Worm (Caenorhabditis elegans) whole organism, early embryonic: ENCODE measurements around the gene mrpl-2.

Experiments used
- B0310.2 ChIP-seq: sonication (generic microtip); optimal IDR thresholded peaks from 2 replicates; lab custom pipeline; 2016; ENCODE audit warnings: mild to moderate bottlenecking, missing genetic modification characterization, missing compliant biosample characterization
- F13C5.2 ChIP-seq: sonication (generic microtip); optimal IDR thresholded peaks from 2 replicates; lab custom pipeline; 2017; ENCODE audit warnings: mild to moderate bottlenecking, missing genetic modification characterization, inconsistent platforms, missing compliant biosample characterization
- aly-1 ChIP-seq: sonication (generic microtip); optimal IDR thresholded peaks from 2 replicates; lab custom pipeline; 2016; ENCODE audit warnings: missing genetic modification characterization, missing compliant biosample characterization
- ama-1 ChIP-seq: fragments of 150-350 bp; optimal IDR thresholded peaks from 2 replicates; lab custom pipeline; 2014
- ceh-13 ChIP-seq: fragments of 200-800 bp; sonication (Bioruptor generic); optimal IDR thresholded peaks from 2 replicates; lab custom pipeline; 2018; ENCODE audit warnings: mild to moderate bottlenecking, missing genetic modification characterization, missing compliant biosample characterization
- ceh-36 ChIP-seq: sonication (generic microtip); optimal IDR thresholded peaks from 2 replicates; lab custom pipeline; 2016; ENCODE audit warnings: missing genetic modification characterization, inconsistent platforms, missing compliant biosample characterization
- ets-7 ChIP-seq: sonication (generic microtip); optimal IDR thresholded peaks from 2 replicates; lab custom pipeline; 2016; ENCODE audit warnings: missing genotype, missing genetic modification characterization, missing compliant biosample characterization
- flt-1 ChIP-seq: fragments of 200-800 bp; sonication (Bioruptor generic); IDR thresholded peaks from 2 replicates; pipeline ENCODE4 v1.3.6; 2022; ENCODE audit warnings: missing genetic modification characterization, missing compliant biosample characterization
- hmbx-1 ChIP-seq: sonication (generic microtip); optimal IDR thresholded peaks from 2 replicates; lab custom pipeline; 2016; ENCODE audit warnings: mild to moderate bottlenecking, missing genetic modification characterization, missing compliant biosample characterization
- hmg-4 ChIP-seq: fragments of 200-800 bp; sonication (Bioruptor generic); optimal IDR thresholded peaks from 2 replicates; lab custom pipeline; 2018; ENCODE audit warnings: mild to moderate bottlenecking, missing genetic modification characterization, missing compliant biosample characterization
- hnd-1 ChIP-seq: sonication (generic microtip); optimal IDR thresholded peaks from 2 replicates; lab custom pipeline; 2016; ENCODE audit warnings: missing genetic modification characterization, missing compliant biosample characterization
- pes-1 ChIP-seq: fragments of 200-800 bp; sonication (Bioruptor generic); IDR thresholded peaks from 2 replicates; pipeline ENCODE4 v1.3.6; 2022; ENCODE audit warnings: missing genetic modification reagents, missing genetic modification characterization, missing compliant biosample characterization
- scrt-1 ChIP-seq: fragments of 200-800 bp; sonication (Bioruptor generic); IDR thresholded peaks from 2 replicates; pipeline ENCODE4 v1.3.6; 2022; ENCODE audit warnings: missing genetic modification characterization, missing compliant biosample characterization
- sea-1 ChIP-seq: fragments of 200-800 bp; sonication (Bioruptor generic); conservative IDR thresholded peaks from 2 replicates; pipeline ENCODE4 v1.3.6; 2022; ENCODE audit warnings: missing genetic modification characterization, missing compliant biosample characterization
- tbx-11 ChIP-seq: fragments of 200-800 bp; sonication (Bioruptor generic); IDR thresholded peaks from 2 replicates; pipeline ENCODE4 v1.3.6; 2022; ENCODE audit warnings: missing genetic modification characterization, missing compliant biosample characterization
- tbx-37 ChIP-seq: fragments of 200-800 bp; sonication (Bioruptor generic); conservative IDR thresholded peaks from 2 replicates; pipeline ENCODE4 v1.3.6; 2022; ENCODE audit warnings: missing genetic modification reagents, missing genetic modification characterization, missing compliant biosample characterization
- tra-4 ChIP-seq: sonication (generic microtip); optimal IDR thresholded peaks from 2 replicates; lab custom pipeline; 2017; ENCODE audit warnings: missing genetic modification characterization, missing compliant biosample characterization

Gene mrpl-2

ce11 chrIV:749557-749956, 23.5 kb upstream of the mrpl-2 start:
- TF ChIP-seq sea-1 (GFP tag; lab: Robert Waterston, UW) = no peak
- no peak for TF ChIP-seq flt-1 (GFP tag; lab: Robert Waterston, UW)
- TF ChIP-seq hmg-4 = no peak
- no peak for TF ChIP-seq F13C5.2 (tag; lab: Kevin White, UChicago)
- no peak for TF ChIP-seq ceh-36 (tag; lab: Kevin White, UChicago)
- no peak for TF ChIP-seq hmbx-1 (tag; lab: Kevin White, UChicago)
- no peak for TF ChIP-seq aly-1
- TF ChIP-seq ceh-13 (GFP tag; lab: Kevin White, UChicago) = no peak

ce11 chrIV:754357-754972, 18.6 kb upstream of the mrpl-2 start:
- no peak for TF ChIP-seq ets-7
- no peak for TF ChIP-seq ama-1
- TF ChIP-seq tbx-11 = no peak
- TF ChIP-seq tbx-37 (GFP tag; lab: Robert Waterston, UW) = no peak
- TF ChIP-seq ceh-36 (tag; lab: Kevin White, UChicago) = no peak
- no peak for TF ChIP-seq B0310.2 (tag; lab: Kevin White, UChicago)
- TF ChIP-seq hmg-4 = no peak

- no peak for TF ChIP-seq sea-1 (GFP tag; lab: Robert Waterston, UW)
- TF ChIP-seq tra-4 (tag; lab: Kevin White, UChicago) = no peak
- no peak for TF ChIP-seq hmg-4
- TF ChIP-seq ama-1 = no peak
- no peak for TF ChIP-seq flt-1 (GFP tag; lab: Robert Waterston, UW)
- no peak for TF ChIP-seq tbx-11
- no peak for TF ChIP-seq hmbx-1 (tag; lab: Kevin White, UChicago)
- no peak for TF ChIP-seq ceh-36 (tag; lab: Kevin White, UChicago)
- no peak for TF ChIP-seq scrt-1
Measured at ce11 chrIV:756421-756820, 16.6 kb upstream of the mrpl-2 start, which contains the start of gene srt-23. srt-23 (plus strand) TSS chrIV:756721.

DNA sequence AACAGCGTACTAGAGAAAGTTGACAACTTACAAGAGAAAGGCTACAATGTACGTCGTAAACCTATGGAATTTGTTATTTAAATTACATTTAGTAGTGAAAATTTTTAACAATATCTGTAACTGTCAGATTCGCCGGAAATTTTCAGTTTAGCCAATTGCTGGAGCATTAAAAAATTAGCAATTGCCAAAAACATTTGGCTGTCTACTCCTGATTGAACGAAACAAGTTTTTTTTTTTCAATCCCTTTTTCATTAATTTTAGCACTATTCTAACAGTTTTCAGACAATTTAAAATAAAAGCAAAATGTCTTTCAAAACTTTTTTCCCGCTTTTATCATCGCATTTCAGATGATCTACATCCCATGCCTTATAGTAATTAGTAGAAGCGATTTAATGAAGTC, 16.1 kb upstream of the mrpl-2 start:
- TF ChIP-seq tbx-37 (GFP tag; lab: Robert Waterston, UW) = no peak
- no peak for TF ChIP-seq hnd-1 (tag; lab: Kevin White, UChicago)
- no peak for TF ChIP-seq tra-4 (tag; lab: Kevin White, UChicago)
- no peak for TF ChIP-seq tbx-11
- TF ChIP-seq F13C5.2 (tag; lab: Kevin White, UChicago) = no peak
- TF ChIP-seq ama-1 = no peak
- TF ChIP-seq scrt-1 = no peak
- TF ChIP-seq pes-1 (GFP tag; lab: Robert Waterston, UW) = no peak
- no peak for TF ChIP-seq ceh-13 (GFP tag; lab: Kevin White, UChicago)
- TF ChIP-seq hmg-4 = no peak
- TF ChIP-seq flt-1 (GFP tag; lab: Robert Waterston, UW) = no peak
- TF ChIP-seq ceh-36 (tag; lab: Kevin White, UChicago) = no peak

DNA sequence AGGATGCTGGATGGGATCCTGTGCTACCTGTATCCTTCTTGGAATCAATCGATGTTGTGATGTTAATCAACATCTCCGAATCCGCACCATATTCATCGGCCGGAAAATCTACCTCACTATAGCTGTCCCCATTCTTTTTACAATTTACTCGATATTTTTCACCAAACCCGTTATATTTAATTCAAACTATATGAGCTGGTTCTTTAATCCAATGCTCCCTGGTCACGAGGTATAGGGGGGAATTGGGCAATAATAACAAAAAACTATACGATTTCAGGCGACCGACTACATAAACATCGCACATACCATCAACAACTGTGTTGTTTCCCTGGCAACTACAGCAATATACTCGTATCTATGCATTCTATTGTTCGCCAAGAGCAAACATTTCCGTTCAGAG, 15.5 kb upstream of the mrpl-2 start:
- TF ChIP-seq sea-1 (GFP tag; lab: Robert Waterston, UW) (no peak), tbx-11 (no peak), ceh-13 (GFP tag; lab: Kevin White, UChicago) (no peak), F13C5.2 (tag; lab: Kevin White, UChicago) (no peak), hmbx-1 (tag; lab: Kevin White, UChicago) (no peak), flt-1 (GFP tag; lab: Robert Waterston, UW) (no peak), tbx-37 (GFP tag; lab: Robert Waterston, UW) (no peak), aly-1 (no peak), hmg-4 (no peak), B0310.2 (tag; lab: Kevin White, UChicago) (no peak), ceh-36 (tag; lab: Kevin White, UChicago) (no peak), tra-4 (tag; lab: Kevin White, UChicago) (no peak), ets-7 (no peak), scrt-1 (no peak)

ce11 chrIV:760267-760666, 12.8 kb upstream of the mrpl-2 start, which contains the start of gene gst-40:
gst-40 (plus strand) TSS chrIV:760502.
- TF ChIP-seq sea-1 (GFP tag; lab: Robert Waterston, UW) (no peak), ets-7 (no peak), pes-1 (GFP tag; lab: Robert Waterston, UW) (no peak), F13C5.2 (tag; lab: Kevin White, UChicago) (no peak), B0310.2 (tag; lab: Kevin White, UChicago) (no peak), ama-1 (no peak), hmg-4 (no peak), flt-1 (GFP tag; lab: Robert Waterston, UW) (no peak), tbx-37 (GFP tag; lab: Robert Waterston, UW) (no peak), ceh-13 (GFP tag; lab: Kevin White, UChicago) (no peak), tbx-11 (no peak), hnd-1 (tag; lab: Kevin White, UChicago) (no peak), aly-1 (no peak)

DNA sequence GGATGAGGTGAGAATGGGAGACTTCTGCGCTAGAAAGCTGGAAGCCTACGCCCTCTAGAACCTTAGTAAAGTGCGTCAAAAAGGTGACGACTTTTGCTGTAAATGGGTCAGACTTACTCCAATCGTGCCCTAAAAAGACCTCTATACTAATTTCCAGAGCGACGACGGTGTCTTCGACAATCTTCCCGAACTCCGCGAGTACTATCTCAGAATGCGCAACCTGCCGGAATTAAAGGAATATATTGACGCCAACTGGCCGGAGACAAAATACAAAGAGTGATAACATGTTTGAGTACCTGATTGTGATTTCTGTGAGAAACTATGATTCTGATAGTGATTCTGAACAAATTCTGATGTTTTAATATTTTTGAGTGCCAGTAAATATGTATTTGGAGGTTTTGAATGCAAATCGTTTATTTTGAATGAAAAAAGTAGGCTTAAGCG, 11.0 kb upstream of the mrpl-2 start:
- TF ChIP-seq aly-1 = no peak
- no peak for TF ChIP-seq pes-1 (GFP tag; lab: Robert Waterston, UW)
- TF ChIP-seq ceh-13 (GFP tag; lab: Kevin White, UChicago) = no peak
- no peak for TF ChIP-seq scrt-1
- no peak for TF ChIP-seq ets-7
